Fruit fly (Drosophila melanogaster) whole organism, embryonic: Measurements from ENCODE around the gene CG13137.

Source experiments
- CoRest ChIP-seq: fragments of 200-800 bp; sonication (Bioruptor generic); optimal IDR thresholded peaks from 3 replicates; lab custom pipeline; 2018; ENCODE audit warnings: missing biosample characterization, mild to moderate bottlenecking, missing genetic modification characterization, moderate library complexity
- CrebB ChIP-seq: fragments of 200-800 bp; sonication (Bioruptor generic); optimal IDR thresholded peaks from 3 replicates; lab custom pipeline; 2018; ENCODE audit warnings: missing biosample characterization, mild to moderate bottlenecking, missing genetic modification characterization
- Neu2 ChIP-seq: fragments of 200-800 bp; sonication (Bioruptor generic); optimal IDR thresholded peaks from 3 replicates; lab custom pipeline; 2016; ENCODE audit warnings: missing biosample characterization, missing genetic modification characterization, borderline replicate concordance
- hth ChIP-seq: fragments of >200 bp; optimal IDR thresholded peaks from 2 replicates; lab custom pipeline; 2017; ENCODE audit warnings: inconsistent platforms
- klu ChIP-seq: fragments of 200-800 bp; sonication (Bioruptor generic); IDR thresholded peaks from 2 replicates; pipeline ENCODE4 v1.3.6; 2022; ENCODE audit warnings: missing biosample characterization, missing genetic modification characterization

- TF ChIP-seq klu (no peak), CrebB (tag; lab: Kevin White, UChicago) (no peak), hth (lab: Kevin White, UChicago) (no peak), CoRest (tag; lab: Kevin White, UChicago) (no peak), Neu2 (no peak)
Measured at dm6 chr2L:10198911-10199310, 26.4 kb downstream of the CG13137 start, which contains the start of gene Sur.
